Worm (Caenorhabditis elegans) whole organism, L2 larva: Measurements from ENCODE around the gene C05C8.5.
A peak's percentile ranks its signal among the peaks of the same experiment; 100 is the strongest.

Experiments
- C34F6.9 ChIP-seq: fragments of 150-350 bp; optimal IDR thresholded peaks from 2 replicates; lab custom pipeline; 2014; ENCODE audit warnings: missing biosample characterization, missing genetic modification characterization
- F13H6.1 ChIP-seq: sonication (generic microtip); optimal IDR thresholded peaks from 2 replicates; lab custom pipeline; 2016; ENCODE audit warnings: missing genetic modification characterization, missing compliant biosample characterization
- ZK546.5 ChIP-seq: sonication (generic microtip); optimal IDR thresholded peaks from 2 replicates; lab custom pipeline; 2017; ENCODE audit warnings: missing biosample characterization, missing genetic modification characterization
- alr-1 ChIP-seq: fragments of 150-350 bp; optimal IDR thresholded peaks from 2 replicates; lab custom pipeline; 2014; ENCODE audit warnings: missing biosample characterization, missing genetic modification characterization
- aly-2 ChIP-seq: fragments of 150-350 bp; optimal IDR thresholded peaks from 2 replicates; lab custom pipeline; 2014; ENCODE audit warnings: missing biosample characterization, missing genetic modification characterization
- ama-1 ChIP-seq: fragments of 150-350 bp; optimal IDR thresholded peaks from 2 replicates; lab custom pipeline; 2018; ENCODE audit warnings: inconsistent platforms
- ceh-82 ChIP-seq: fragments of 150-350 bp; optimal IDR thresholded peaks from 2 replicates; lab custom pipeline; 2014; ENCODE audit warnings: missing biosample characterization, missing genetic modification characterization
- dmd-4 ChIP-seq: sonication (generic microtip); optimal IDR thresholded peaks from 2 replicates; lab custom pipeline; 2017; ENCODE audit warnings: missing biosample characterization, missing genetic modification characterization
- egl-27 ChIP-seq: sonication (generic microtip); optimal IDR thresholded peaks from 3 replicates; lab custom pipeline; 2017; ENCODE audit warnings: missing biosample characterization, missing genetic modification reagents, missing genetic modification characterization
- elt-1 ChIP-seq: fragments of 150-350 bp; optimal IDR thresholded peaks from 2 replicates; lab custom pipeline; 2014; ENCODE audit warnings: missing biosample characterization, missing genetic modification characterization
- elt-3 ChIP-seq: sonication (generic microtip); optimal IDR thresholded peaks from 2 replicates; lab custom pipeline; 2017; ENCODE audit warnings: missing biosample characterization, missing genetic modification characterization
- fos-1 ChIP-seq: fragments of 150-350 bp; optimal IDR thresholded peaks from 2 replicates; lab custom pipeline; 2014; ENCODE audit warnings: missing biosample characterization, missing genetic modification characterization
- gmeb-1 ChIP-seq: fragments of 150-350 bp; optimal IDR thresholded peaks from 2 replicates; lab custom pipeline; 2014; ENCODE audit warnings: missing biosample characterization, missing genetic modification characterization
- lin-11 ChIP-seq: fragments of 150-350 bp; sonication (generic microtip); optimal IDR thresholded peaks from 2 replicates; lab custom pipeline; 2014; ENCODE audit warnings: missing biosample characterization, missing genetic modification characterization, inconsistent platforms, mixed read lengths
- lin-13 ChIP-seq: fragments of 150-350 bp; optimal IDR thresholded peaks from 2 replicates; lab custom pipeline; 2014; ENCODE audit warnings: missing biosample characterization, missing genetic modification reagents, missing genetic modification characterization
- lin-39 ChIP-seq: fragments of 150-350 bp; optimal IDR thresholded peaks from 2 replicates; lab custom pipeline; 2014; ENCODE audit warnings: missing biosample characterization, missing genetic modification reagents, missing genetic modification characterization
- lsy-2 ChIP-seq, 2 experiments: fragments of 150-350 bp in 1 of 2; sonication (generic microtip) in 1 of 2; optimal IDR thresholded peaks; 2 replicates each; lab custom pipeline; 2014 to 2017; ENCODE audit warnings: missing biosample characterization in 2 of 2, missing genetic modification characterization in 2 of 2
- mab-5 ChIP-seq: fragments of 150-350 bp; optimal IDR thresholded peaks from 2 replicates; lab custom pipeline; 2014; ENCODE audit warnings: missing biosample characterization, missing genetic modification characterization
- mbf-1 ChIP-seq: sonication (generic microtip); optimal IDR thresholded peaks from 2 replicates; lab custom pipeline; 2017; ENCODE audit warnings: missing biosample characterization, missing genetic modification characterization
- mdl-1 ChIP-seq, 2 experiments: fragments of 150-350 bp in 1 of 2; sonication (generic microtip) in 1 of 2; optimal IDR thresholded peaks; 2 replicates each; lab custom pipeline; 2017; ENCODE audit warnings: missing biosample characterization in 2 of 2, missing genetic modification characterization in 2 of 2
- nhr-10 ChIP-seq: sonication (generic microtip); optimal IDR thresholded peaks from 2 replicates; lab custom pipeline; 2017; ENCODE audit warnings: missing biosample characterization, missing genetic modification characterization
- nhr-11 ChIP-seq: fragments of 150-350 bp; optimal IDR thresholded peaks from 2 replicates; lab custom pipeline; 2014; ENCODE audit warnings: missing biosample characterization, missing genetic modification characterization
- nhr-12 ChIP-seq: fragments of 150-350 bp; optimal IDR thresholded peaks from 2 replicates; lab custom pipeline; 2014; ENCODE audit warnings: missing biosample characterization, missing genetic modification characterization
- nhr-129 ChIP-seq: fragments of 150-350 bp; optimal IDR thresholded peaks from 2 replicates; lab custom pipeline; 2014; ENCODE audit warnings: missing biosample characterization, missing genetic modification characterization
- nhr-21 ChIP-seq: fragments of 150-350 bp; optimal IDR thresholded peaks from 2 replicates; lab custom pipeline; 2014; ENCODE audit warnings: missing biosample characterization, missing genetic modification characterization
- nhr-23 ChIP-seq: fragments of 150-350 bp; optimal IDR thresholded peaks from 2 replicates; lab custom pipeline; 2014; ENCODE audit warnings: missing biosample characterization, missing genetic modification reagents, missing genetic modification characterization
- nhr-237 ChIP-seq: fragments of 150-350 bp; optimal IDR thresholded peaks from 2 replicates; lab custom pipeline; 2014; ENCODE audit warnings: missing biosample characterization, missing genetic modification characterization
- nhr-25 ChIP-seq: fragments of 150-350 bp; sonication (generic microtip); optimal IDR thresholded peaks from 3 replicates; lab custom pipeline; 2014; ENCODE audit warnings: missing biosample characterization, missing genetic modification characterization
- nhr-6 ChIP-seq: fragments of 150-350 bp; optimal IDR thresholded peaks from 2 replicates; lab custom pipeline; 2014; ENCODE audit warnings: missing biosample characterization, missing genetic modification characterization
- nhr-77 ChIP-seq: fragments of 150-350 bp; optimal IDR thresholded peaks from 2 replicates; lab custom pipeline; 2014; ENCODE audit warnings: missing biosample characterization, missing genetic modification characterization
- peb-1 ChIP-seq: fragments of 150-350 bp; optimal IDR thresholded peaks from 2 replicates; lab custom pipeline; 2014; ENCODE audit warnings: missing biosample characterization, missing genetic modification characterization
- sem-4 ChIP-seq: fragments of 150-350 bp; optimal IDR thresholded peaks from 2 replicates; lab custom pipeline; 2014; ENCODE audit warnings: missing biosample characterization, missing genetic modification reagents, missing genetic modification characterization
- skn-1 ChIP-seq: sonication (generic microtip); optimal IDR thresholded peaks from 2 replicates; lab custom pipeline; 2017; ENCODE audit warnings: missing biosample characterization, missing genetic modification characterization
- sma-3 ChIP-seq: sonication (generic microtip); optimal IDR thresholded peaks from 2 replicates; lab custom pipeline; 2016; ENCODE audit warnings: missing genetic modification reagents, missing genetic modification characterization, missing compliant biosample characterization
- sma-9 ChIP-seq, 2 experiments: fragments of 150-350 bp in 1 of 2; sonication (generic microtip) in 1 of 2; optimal IDR thresholded peaks; 2 replicates each; lab custom pipeline; 2014 to 2016; ENCODE audit warnings: missing genetic modification characterization in 2 of 2, mild to moderate bottlenecking in 1 of 2, missing biosample characterization in 1 of 2, missing compliant biosample characterization in 1 of 2, missing genetic modification reagents in 1 of 2, moderate library complexity in 1 of 2
- snpc-4 ChIP-seq: fragments of 150-350 bp; optimal IDR thresholded peaks from 2 replicates; lab custom pipeline; 2014; ENCODE audit warnings: missing biosample characterization, missing genetic modification characterization
- unc-39 ChIP-seq: fragments of 150-350 bp; optimal IDR thresholded peaks from 2 replicates; lab custom pipeline; 2014; ENCODE audit warnings: missing biosample characterization, missing genetic modification characterization
- unc-55 ChIP-seq: fragments of 150-350 bp; sonication (generic microtip); optimal IDR thresholded peaks from 3 replicates; lab custom pipeline; 2014; ENCODE audit warnings: missing biosample characterization, missing genetic modification reagents, missing genetic modification characterization
- unc-62 ChIP-seq: fragments of 150-350 bp; optimal IDR thresholded peaks from 2 replicates; lab custom pipeline; 2014; ENCODE audit warnings: missing biosample characterization, missing genetic modification reagents, missing genetic modification characterization
- zag-1 ChIP-seq: fragments of 150-350 bp; optimal IDR thresholded peaks from 2 replicates; lab custom pipeline; 2014; ENCODE audit warnings: missing biosample characterization, missing genetic modification characterization
- ztf-1 ChIP-seq: fragments of 200-800 bp; sonication (Bioruptor generic); conservative IDR thresholded peaks from 2 replicates; pipeline ENCODE4 v1.3.6; 2022; ENCODE audit warnings: missing genetic modification characterization, missing compliant biosample characterization
- ztf-11 ChIP-seq: sonication (generic microtip); optimal IDR thresholded peaks from 2 replicates; lab custom pipeline; 2017; ENCODE audit warnings: missing biosample characterization, missing genetic modification characterization
- ztf-4 ChIP-seq: fragments of 150-350 bp; optimal IDR thresholded peaks from 2 replicates; lab custom pipeline; 2014; ENCODE audit warnings: missing biosample characterization, missing genetic modification characterization

The C05C8.5 gene

DNA sequence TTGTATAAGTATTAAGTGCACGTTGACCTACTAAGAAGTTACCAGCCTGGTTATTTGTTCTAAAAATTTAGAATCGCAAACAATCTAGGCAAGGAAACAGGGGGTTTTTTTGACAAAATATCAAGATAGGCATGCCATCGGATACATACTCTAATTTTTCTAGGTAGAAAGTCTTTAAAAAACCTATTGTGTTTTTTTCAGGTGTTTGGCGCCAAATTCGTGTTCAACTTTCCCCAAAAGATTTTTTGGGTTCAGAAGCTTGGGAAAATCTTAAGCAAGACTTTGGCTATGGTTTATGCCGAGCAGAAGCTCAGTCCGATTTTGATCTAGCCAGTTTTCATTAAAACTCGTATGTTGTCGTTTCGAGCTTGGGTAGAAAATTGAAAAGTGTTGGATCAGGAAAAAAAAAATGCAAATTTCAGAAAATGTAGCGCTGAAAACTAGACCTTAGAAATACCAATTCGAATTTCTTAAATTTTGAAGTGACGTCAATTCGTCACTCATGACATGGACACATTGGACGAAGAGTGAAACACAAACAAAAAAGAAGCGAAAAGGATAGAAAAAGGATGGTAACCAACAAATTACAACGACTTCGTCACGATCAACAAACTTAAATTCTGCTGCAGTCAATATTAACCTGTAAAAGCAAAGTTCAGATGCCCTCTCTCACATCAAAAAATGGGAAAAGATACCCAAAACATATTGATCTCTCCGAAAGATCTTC lies 13.8 kb upstream of the C05C8.5 start:
- peak; percentile 20 for TF ChIP-seq nhr-25 (tag; lab: Kevin White, UChicago)
- no peak for TF ChIP-seq unc-62
- TF ChIP-seq nhr-237, result no peak
- TF ChIP-seq sma-9 (GFP tag; optimal IDR thresholded peaks at IDR 0.05; lab: Kevin White, UChicago), result peak; percentile 25
- no peak for TF ChIP-seq sma-9 (tag; optimal IDR thresholded peaks at IDR 0.05; lab: Kevin White, UChicago)

DNA sequence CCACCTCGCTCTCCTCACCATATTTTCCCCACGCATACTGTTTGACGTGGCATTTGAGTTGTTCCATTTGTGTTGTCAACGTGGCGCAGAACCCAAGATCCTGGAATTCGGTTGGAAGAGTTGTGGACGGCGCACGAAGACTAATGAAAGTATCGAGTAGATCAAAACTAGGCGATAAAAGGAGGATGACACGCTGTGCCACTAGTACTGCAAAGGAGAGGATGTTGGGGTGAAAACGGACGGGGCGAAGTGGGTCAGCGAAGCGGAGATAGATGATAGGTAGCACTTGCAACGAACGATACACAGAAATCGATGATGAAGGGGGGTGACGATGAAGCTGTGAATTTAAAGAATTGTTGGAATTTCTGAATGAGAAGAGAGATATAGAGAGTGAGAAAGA lies 12.3 kb upstream of the C05C8.5 start, which contains the start of gene C05C8.7:
Gene C05C8.7, minus strand, starts transcription at position 100 of the 400 bp plus-strand sequence.
- no peak for TF ChIP-seq gmeb-1 (tag; lab: Kevin White, UChicago)
- no peak for TF ChIP-seq nhr-25 (tag; lab: Kevin White, UChicago)
- TF ChIP-seq unc-55 (GFP tag; lab: Kevin White, UChicago), result no peak
- no peak for TF ChIP-seq nhr-237
- no peak for TF ChIP-seq unc-62
- no peak for TF ChIP-seq aly-2 (tag; lab: Kevin White, UChicago)
- no peak for TF ChIP-seq alr-1 (tag; lab: Kevin White, UChicago)

DNA sequence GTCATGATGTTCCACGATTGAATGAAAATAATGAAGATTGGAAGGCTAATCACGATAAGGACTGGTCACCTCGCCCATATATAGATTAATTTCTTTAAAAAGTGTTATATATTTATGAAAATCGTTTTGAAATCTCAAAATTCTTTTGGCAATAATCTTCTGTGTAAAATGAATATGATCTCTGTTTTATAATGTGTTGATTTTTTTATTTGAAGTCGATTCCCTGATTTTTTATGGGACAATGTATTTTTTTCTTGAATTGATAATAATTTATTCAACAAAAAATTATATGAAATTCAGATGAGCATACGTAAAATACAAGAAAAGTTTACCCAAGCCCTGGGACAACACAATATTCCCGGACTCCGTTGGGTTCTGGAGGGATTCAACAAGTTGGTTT lies 4.8 kb upstream of the C05C8.5 start, which contains the start of gene C05C8.1:
Gene C05C8.1, plus strand, starts transcription at position 301 of the 400 bp plus-strand sequence.
- no peak for TF ChIP-seq ztf-4 (tag; lab: Kevin White, UChicago)
- TF ChIP-seq lin-11 (tag; lab: Kevin White, UChicago), result no peak
- TF ChIP-seq unc-55 (GFP tag; lab: Kevin White, UChicago), result no peak
- TF ChIP-seq snpc-4 (tag; lab: Kevin White, UChicago), result no peak
- TF ChIP-seq nhr-6 (tag; lab: Kevin White, UChicago), result no peak
- TF ChIP-seq elt-1 (tag; lab: Kevin White, UChicago), result no peak
- TF ChIP-seq F13H6.1, result no peak
- no peak for TF ChIP-seq ztf-11 (tag; lab: Kevin White, UChicago)
- TF ChIP-seq elt-3 (tag; lab: Kevin White, UChicago), result no peak
- no peak for TF ChIP-seq ama-1
- no peak for TF ChIP-seq nhr-12 (tag; lab: Kevin White, UChicago)
- TF ChIP-seq lsy-2 (tag; optimal IDR thresholded peaks at IDR 0.05; lab: Kevin White, UChicago), result no peak
- no peak for TF ChIP-seq nhr-11
- no peak for TF ChIP-seq fos-1 (tag; lab: Kevin White, UChicago)
- no peak for TF ChIP-seq nhr-237
- no peak for TF ChIP-seq alr-1 (tag; lab: Kevin White, UChicago)
- no peak for TF ChIP-seq nhr-77 (tag; lab: Kevin White, UChicago)
- no peak for TF ChIP-seq mdl-1 (tag; optimal IDR thresholded peaks at IDR 0.05; lab: Kevin White, UChicago)
- TF ChIP-seq, all 48 proteins: peak for 0

- peak; percentile 77 for TF ChIP-seq sma-9 (GFP tag; optimal IDR thresholded peaks at IDR 0.05; lab: Kevin White, UChicago)
- TF ChIP-seq sma-9 (tag; optimal IDR thresholded peaks at IDR 0.05; lab: Kevin White, UChicago), result no peak
- TF ChIP-seq nhr-129 (tag; lab: Kevin White, UChicago), result peak; percentile 80
- no peak for TF ChIP-seq nhr-77 (tag; lab: Kevin White, UChicago)
- no peak for TF ChIP-seq lin-39 (tag; lab: Kevin White, UChicago)
- TF ChIP-seq nhr-237, result peak; percentile 57
- TF ChIP-seq nhr-10 (tag; lab: Kevin White, UChicago), result no peak
- TF ChIP-seq mbf-1 (tag; lab: Kevin White, UChicago), result no peak
- peak; percentile 85 for TF ChIP-seq nhr-25 (tag; lab: Kevin White, UChicago)
- peak; percentile 70 for TF ChIP-seq nhr-21
- TF ChIP-seq fos-1 (tag; lab: Kevin White, UChicago), result peak; percentile 29
- TF ChIP-seq zag-1 (tag; lab: Kevin White, UChicago), result peak; percentile 52
- TF ChIP-seq nhr-6 (tag; lab: Kevin White, UChicago), result no peak
- peak; percentile 88 for TF ChIP-seq lin-11 (tag; lab: Kevin White, UChicago)
- no peak for TF ChIP-seq ztf-1 (GFP tag; lab: Robert Waterston, UW)
- peak; percentile 95 for TF ChIP-seq unc-55 (GFP tag; lab: Kevin White, UChicago)
- peak; percentile 18 for TF ChIP-seq snpc-4 (tag; lab: Kevin White, UChicago)
- TF ChIP-seq sma-3 (GFP tag; lab: Kevin White, UChicago), result peak; percentile 85
- TF ChIP-seq alr-1 (tag; lab: Kevin White, UChicago), result no peak
- peak; percentile 70 for TF ChIP-seq sem-4
- no peak for TF ChIP-seq egl-27 (tag; lab: Kevin White, UChicago)
- no peak for TF ChIP-seq peb-1 (tag; lab: Kevin White, UChicago)
- TF ChIP-seq nhr-23 (tag; lab: Kevin White, UChicago), result no peak
- no peak for TF ChIP-seq unc-39 (tag; lab: Kevin White, UChicago)
- no peak for TF ChIP-seq nhr-11
- TF ChIP-seq C34F6.9 (tag; lab: Kevin White, UChicago), result peak; percentile 79
- TF ChIP-seq lsy-2 (tag; optimal IDR thresholded peaks at IDR 0.05; lab: Kevin White, UChicago), result peak; percentile 71 to 88
- TF ChIP-seq gmeb-1 (tag; lab: Kevin White, UChicago), result peak; percentile 97
- peak; percentile 83 for TF ChIP-seq lin-13 (GFP tag; lab: Kevin White, UChicago)
- TF ChIP-seq elt-3 (tag; lab: Kevin White, UChicago), result no peak
- TF ChIP-seq skn-1 (tag; lab: Kevin White, UChicago), result peak; percentile 64
- no peak for TF ChIP-seq aly-2 (tag; lab: Kevin White, UChicago)
- TF ChIP-seq mdl-1 (tag; optimal IDR thresholded peaks at IDR 0.05; lab: Kevin White, UChicago), result no peak
- no peak for TF ChIP-seq unc-62
- peak; percentile 73 for TF ChIP-seq ceh-82
- TF ChIP-seq ama-1, result no peak
- no peak for TF ChIP-seq nhr-12 (tag; lab: Kevin White, UChicago)
- TF ChIP-seq ZK546.5 (tag; lab: Kevin White, UChicago), result peak; percentile 16
- TF ChIP-seq mab-5, result peak; percentile 64
- no peak for TF ChIP-seq dmd-4 (tag; lab: Kevin White, UChicago)
Observed at ce11 chrV:7237133-7237532, 2.5 kb upstream of the C05C8.5 start, which contains the start of gene hyls-1. Gene hyls-1, plus strand, starts transcription at chrV:7237381.
